Worm (Caenorhabditis elegans) whole organism, midembryonic: ENCODE data around the gene R10E8.5.
"Not testable (repeated sequence)": the region's sequence is repeated elsewhere in the genome, so short reads cannot be mapped to it uniquely, and the experiment has no call there.

Source experiments
- T22C8.4 ChIP-seq: fragments of 200-800 bp; sonication (Bioruptor generic); IDR thresholded peaks from 2 replicates; pipeline ENCODE4 v1.3.6; 2022; ENCODE audit warnings: missing genetic modification characterization, missing compliant biosample characterization
- cog-1 ChIP-seq: sonication (generic microtip); optimal IDR thresholded peaks from 2 replicates; lab custom pipeline; 2016; ENCODE audit warnings: missing genetic modification characterization, missing compliant biosample characterization
- flt-1 ChIP-seq: fragments of 200-800 bp; sonication (Bioruptor generic); IDR thresholded peaks from 2 replicates; pipeline ENCODE4 v1.3.6; 2022; ENCODE audit warnings: missing genetic modification characterization, missing compliant biosample characterization
- klf-2 ChIP-seq: fragments of 200-800 bp; sonication (Bioruptor generic); conservative IDR thresholded peaks from 2 replicates; pipeline ENCODE4 v1.3.6; 2022; ENCODE audit warnings: missing genetic modification reagents, missing genetic modification characterization, missing compliant biosample characterization
- med-1 ChIP-seq: sonication (generic microtip); optimal IDR thresholded peaks from 2 replicates; lab custom pipeline; 2017; ENCODE audit warnings: missing genetic modification characterization, mild to moderate bottlenecking, missing compliant biosample characterization, antibody characterized with exemption, missing genetic modification reagents; ENCODE audit not compliant: insufficient read depth
- ref-1 ChIP-seq: fragments of 200-800 bp; sonication (Bioruptor generic); conservative IDR thresholded peaks from 2 replicates; pipeline ENCODE4 v1.3.6; 2022; ENCODE audit warnings: missing genetic modification reagents, missing genetic modification characterization, missing compliant biosample characterization
- tab-1 ChIP-seq: fragments of 200-800 bp; sonication (Bioruptor generic); IDR thresholded peaks from 2 replicates; pipeline ENCODE4 v1.3.6; 2022; ENCODE audit warnings: missing genetic modification characterization, missing compliant biosample characterization
- ztf-23 ChIP-seq: fragments of 200-800 bp; sonication (Bioruptor generic); IDR thresholded peaks from 2 replicates; pipeline ENCODE4 v1.3.6; 2022; ENCODE audit warnings: missing genetic modification reagents, missing genetic modification characterization, missing compliant biosample characterization
- ztf-29 ChIP-seq: fragments of 200-800 bp; sonication (Bioruptor generic); IDR thresholded peaks from 2 replicates; pipeline ENCODE4 v1.3.6; 2022; ENCODE audit warnings: missing genetic modification reagents, missing genetic modification characterization, missing compliant biosample characterization

Gene R10E8.5

DNA sequence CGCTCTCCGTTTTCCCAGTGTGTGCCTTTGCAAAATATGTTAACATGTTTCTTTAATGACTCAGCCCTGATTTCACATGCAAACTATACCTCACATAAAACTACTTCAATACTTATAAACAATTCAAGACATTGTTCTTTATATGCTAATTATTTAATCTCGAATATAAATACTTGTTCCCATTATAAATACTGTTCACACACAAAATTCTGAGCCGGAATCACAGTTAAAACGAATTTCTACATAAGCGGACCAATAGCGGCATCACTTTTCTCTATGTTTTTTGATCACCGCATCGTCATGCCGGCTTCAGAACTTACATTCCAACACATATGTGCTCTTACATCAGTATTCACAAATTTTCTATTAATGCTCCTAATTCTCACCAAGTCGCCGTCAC lies at the start of gene R10E8.5:
R10E8.5 (plus strand) TSS at position 301 of the 400 bp plus-strand sequence.
- TF ChIP-seq cog-1 (tag; lab: Kevin White, UChicago), result no peak
- TF ChIP-seq T22C8.4 (GFP tag; lab: Robert Waterston, UW), result no peak
- no peak for TF ChIP-seq ztf-23 (GFP tag; lab: Robert Waterston, UW)
- TF ChIP-seq tab-1 (GFP tag; lab: Robert Waterston, UW), result no peak
- TF ChIP-seq ztf-29 (GFP tag; lab: Robert Waterston, UW), result no peak
- no peak for TF ChIP-seq klf-2 (GFP tag; lab: Robert Waterston, UW)
- TF ChIP-seq med-1 (GFP tag; lab: Kevin White, UChicago), result no peak

ce11 chrV:18209071-18209470 lies 45.5 kb upstream of the R10E8.5 start, which contains the start of gene F16H6.7:
F16H6.7 (minus strand) TSS chrV:18209171.
- TF ChIP-seq tab-1 (GFP tag; lab: Robert Waterston, UW) (no peak), ztf-29 (GFP tag; lab: Robert Waterston, UW) (no peak), med-1 (GFP tag; lab: Kevin White, UChicago) (no peak), ztf-23 (GFP tag; lab: Robert Waterston, UW) (no peak), flt-1 (GFP tag; lab: Robert Waterston, UW) (no peak), klf-2 (GFP tag; lab: Robert Waterston, UW) (no peak), cog-1 (tag; lab: Kevin White, UChicago) (no peak), ref-1 (GFP tag; lab: Robert Waterston, UW) (no peak), T22C8.4 (GFP tag; lab: Robert Waterston, UW) (no peak)

DNA sequence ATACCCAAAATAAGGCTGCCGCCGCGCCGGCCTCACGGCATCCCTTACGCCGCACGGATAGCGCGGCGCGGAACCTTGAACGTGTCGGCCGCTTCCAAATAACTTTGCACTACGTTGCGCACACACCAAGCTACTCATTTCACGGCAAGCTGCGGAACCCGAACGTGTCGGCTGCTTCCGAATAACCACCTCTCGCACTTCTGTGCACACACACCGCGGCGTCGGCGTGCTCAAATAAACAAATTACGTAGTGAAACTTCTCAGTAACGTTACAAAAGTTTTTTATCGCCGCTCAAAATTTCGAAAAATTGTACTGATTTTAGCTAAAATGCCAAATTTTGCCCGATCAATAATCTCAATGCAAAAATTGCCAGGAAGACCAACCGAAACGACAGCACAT lies 41.7 kb upstream of the R10E8.5 start:
- TF ChIP-seq T22C8.4 (GFP tag; lab: Robert Waterston, UW), result no peak
- TF ChIP-seq ztf-23 (GFP tag; lab: Robert Waterston, UW), result no peak
- no peak for TF ChIP-seq tab-1 (GFP tag; lab: Robert Waterston, UW)
- no peak for TF ChIP-seq klf-2 (GFP tag; lab: Robert Waterston, UW)
- TF ChIP-seq ref-1 (GFP tag; lab: Robert Waterston, UW), result no peak
- no peak for TF ChIP-seq flt-1 (GFP tag; lab: Robert Waterston, UW)
- no peak for TF ChIP-seq ztf-29 (GFP tag; lab: Robert Waterston, UW)
- TF ChIP-seq med-1 (GFP tag; lab: Kevin White, UChicago), result no peak

DNA sequence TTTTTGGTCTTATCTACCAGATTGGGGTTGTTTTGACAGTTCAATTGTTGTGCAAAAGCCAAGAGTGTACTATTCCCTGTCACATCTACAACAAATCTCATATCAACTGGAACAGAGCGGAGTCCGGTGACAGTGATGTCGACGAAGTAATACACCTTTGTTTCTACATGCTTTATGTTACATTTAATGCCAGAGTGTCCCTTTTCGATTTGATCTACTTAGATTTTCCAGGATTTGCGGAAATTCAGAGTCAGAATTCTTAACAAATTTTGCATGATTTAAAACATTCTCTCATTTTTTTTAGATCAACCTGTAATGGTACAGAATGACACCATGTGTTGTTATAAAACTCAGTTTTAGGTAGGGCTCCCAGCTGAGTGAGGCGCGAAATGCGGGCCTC lies 38.4 kb upstream of the R10E8.5 start, which contains the start of gene F16H6.8:
F16H6.8 (minus strand) TSS at position 101 of the 400 bp plus-strand sequence.
- not testable (repeated sequence) for TF ChIP-seq ztf-29, tab-1, klf-2 (GFP tag; lab: Robert Waterston, UW)

- TF ChIP-seq ztf-29, tab-1, ztf-23 (GFP tag; lab: Robert Waterston, UW): not testable (repeated sequence)
These were observed 37.8 kb upstream of the R10E8.5 start, which contains the start of gene F16H6.9 for ce11 chrV:18216784-18217183. F16H6.9 (plus strand) TSS chrV:18217084.

DNA sequence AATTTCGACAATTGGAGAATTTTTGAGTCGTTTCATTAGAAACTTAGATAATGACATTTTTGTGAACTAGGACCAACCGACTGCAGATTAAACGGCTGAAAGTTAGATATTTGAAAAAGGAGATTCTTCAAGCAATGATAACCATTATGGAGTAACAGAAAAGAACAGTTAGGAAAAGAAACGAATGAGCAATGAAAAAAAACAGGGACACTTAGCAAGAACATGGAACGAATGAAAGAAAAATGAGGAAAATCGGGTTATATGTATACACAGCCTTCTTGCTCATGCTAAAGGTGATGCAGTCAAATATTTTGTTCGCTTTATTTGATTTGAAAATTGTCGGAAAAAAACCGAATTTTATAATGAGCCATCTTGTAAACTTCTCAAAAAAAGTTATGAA lies 30.2 kb upstream of the R10E8.5 start, which contains the start of gene F16H6.10:
F16H6.10 (minus strand) TSS at position 101 of the 400 bp plus-strand sequence.
- TF ChIP-seq klf-2 (GFP tag; lab: Robert Waterston, UW) (no peak), ztf-23 (GFP tag; lab: Robert Waterston, UW) (no peak), ref-1 (GFP tag; lab: Robert Waterston, UW) (no peak), cog-1 (tag; lab: Kevin White, UChicago) (no peak), T22C8.4 (GFP tag; lab: Robert Waterston, UW) (no peak), ztf-29 (GFP tag; lab: Robert Waterston, UW) (no peak)

DNA sequence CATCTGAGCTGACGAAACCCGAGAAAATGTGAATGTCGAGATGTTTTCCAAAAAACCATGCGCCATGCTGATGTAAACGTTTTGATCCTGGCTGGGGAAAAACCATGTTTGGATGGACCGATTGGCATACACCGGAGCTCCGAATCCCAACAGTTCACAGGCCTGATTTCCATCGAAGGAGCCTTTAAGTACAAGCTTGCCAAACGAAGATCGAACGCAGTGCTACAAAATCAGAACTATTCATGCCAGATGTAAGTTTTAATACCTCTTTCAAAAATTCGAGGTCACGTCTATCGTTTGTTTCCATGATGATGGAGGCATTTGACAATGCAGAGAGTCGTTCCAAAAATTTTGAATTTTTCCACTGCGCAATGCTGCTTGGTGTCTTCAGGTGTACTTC lies 18.8 kb upstream of the R10E8.5 start:
- no peak for TF ChIP-seq flt-1 (GFP tag; lab: Robert Waterston, UW)
- TF ChIP-seq ztf-29 (GFP tag; lab: Robert Waterston, UW), result no peak
- TF ChIP-seq cog-1 (tag; lab: Kevin White, UChicago), result no peak
- no peak for TF ChIP-seq ztf-23 (GFP tag; lab: Robert Waterston, UW)

DNA sequence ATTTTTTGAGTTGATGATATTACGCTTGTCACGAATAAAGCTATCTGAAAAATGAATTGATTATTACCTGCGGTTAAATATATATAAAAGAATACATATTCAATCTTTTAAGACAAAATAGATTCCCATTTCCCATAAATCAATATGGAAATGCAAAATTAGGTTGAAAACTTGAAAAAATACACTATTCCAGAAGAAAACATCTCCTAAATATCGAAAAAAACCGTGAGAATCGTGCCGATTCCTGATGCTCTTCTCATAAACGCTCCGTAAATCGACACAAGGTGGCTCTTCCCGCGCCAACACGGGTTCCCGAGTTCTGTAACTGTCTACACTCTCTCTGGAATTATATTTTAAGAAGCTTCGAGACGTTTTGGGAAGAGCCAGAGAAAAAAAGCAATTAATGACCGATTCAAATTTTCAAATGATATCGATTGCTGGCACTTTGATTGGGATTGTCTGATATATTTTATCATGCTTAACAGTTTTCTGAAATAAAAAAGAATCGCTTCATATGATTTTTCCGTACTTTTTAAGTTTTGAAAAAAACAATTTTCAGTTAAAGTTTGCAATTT lies 17.8 kb upstream of the R10E8.5 start, which contains the start of gene R10E8.3:
R10E8.3 (minus strand) TSS at position 51 of the 575 bp plus-strand sequence.
- TF ChIP-seq klf-2 (GFP tag; lab: Robert Waterston, UW) (no peak), flt-1 (GFP tag; lab: Robert Waterston, UW) (no peak), ztf-29 (GFP tag; lab: Robert Waterston, UW) (no peak)

DNA sequence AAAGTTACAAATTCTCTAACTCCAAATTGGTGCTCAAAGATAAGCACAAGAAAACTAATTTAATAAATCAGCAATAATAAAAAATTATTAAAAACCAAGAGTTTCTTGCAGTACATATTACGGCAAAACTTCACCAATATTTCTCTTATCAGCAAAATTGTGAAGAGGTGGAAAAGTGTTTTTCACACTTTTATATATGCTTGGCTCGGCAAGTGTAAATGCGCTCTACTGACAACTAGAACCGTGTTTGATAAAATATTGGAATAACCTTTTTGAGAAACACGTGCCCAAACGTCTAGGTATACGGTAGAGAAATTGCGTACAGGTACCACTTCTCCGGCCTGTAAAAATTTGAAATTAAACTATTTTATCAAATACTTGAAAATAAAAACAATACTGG lies 13.3 kb upstream of the R10E8.5 start, which contains the start of gene R10E8.8:
R10E8.8 (minus strand) TSS at position 343 of the 400 bp plus-strand sequence.
- TF ChIP-seq T22C8.4 (GFP tag; lab: Robert Waterston, UW) (no peak), cog-1 (tag; lab: Kevin White, UChicago) (no peak), klf-2 (GFP tag; lab: Robert Waterston, UW) (no peak), ztf-23 (GFP tag; lab: Robert Waterston, UW) (no peak), med-1 (GFP tag; lab: Kevin White, UChicago) (no peak), tab-1 (GFP tag; lab: Robert Waterston, UW) (no peak), ztf-29 (GFP tag; lab: Robert Waterston, UW) (no peak), ref-1 (GFP tag; lab: Robert Waterston, UW) (no peak), flt-1 (GFP tag; lab: Robert Waterston, UW) (no peak)

DNA sequence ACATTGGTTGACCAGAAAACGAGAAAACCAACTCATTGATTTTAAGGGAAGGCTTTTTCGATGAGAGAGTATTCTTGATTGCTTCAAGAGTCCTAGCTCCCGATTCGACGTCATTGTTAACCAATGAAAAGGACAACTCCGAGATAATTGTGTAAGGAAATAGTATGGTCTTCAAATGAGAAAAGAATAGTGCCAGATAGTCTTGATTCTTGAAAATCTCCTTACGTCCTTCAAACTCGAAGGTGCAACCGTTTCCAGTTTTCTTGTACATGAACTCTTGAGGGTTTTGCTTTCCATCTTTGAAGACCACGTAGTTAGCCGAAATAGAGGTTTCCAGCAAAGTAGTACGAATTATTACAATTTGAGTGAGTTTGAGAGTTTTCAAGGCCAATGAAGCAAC lies 11.4 kb upstream of the R10E8.5 start:
- no peak for TF ChIP-seq flt-1 (GFP tag; lab: Robert Waterston, UW)
- TF ChIP-seq ref-1 (GFP tag; lab: Robert Waterston, UW), result no peak
- no peak for TF ChIP-seq cog-1 (tag; lab: Kevin White, UChicago)
- TF ChIP-seq ztf-23 (GFP tag; lab: Robert Waterston, UW), result no peak
- TF ChIP-seq tab-1 (GFP tag; lab: Robert Waterston, UW), result no peak
- no peak for TF ChIP-seq T22C8.4 (GFP tag; lab: Robert Waterston, UW)
- TF ChIP-seq klf-2 (GFP tag; lab: Robert Waterston, UW), result no peak
- no peak for TF ChIP-seq med-1 (GFP tag; lab: Kevin White, UChicago)
- TF ChIP-seq ztf-29 (GFP tag; lab: Robert Waterston, UW), result no peak
